Worm (Caenorhabditis elegans): ENCODE results near the gene ZK377.15.
A peak's percentile ranks its signal among the peaks of the same experiment; 100 is the strongest.

ce11 chrX:3506556-3506955 is 40.9 kb upstream of the ZK377.15 start:
- TF ChIP-seq jun-1 (tag; optimal IDR thresholded peaks at IDR 0.05): no peak
- TF ChIP-seq snpc-4 (tag; optimal IDR thresholded peaks at IDR 0.05): no peak
- peak in 1 of 2 experiments; percentile 74 for TF ChIP-seq unc-62 (GFP tag; optimal IDR thresholded peaks at IDR 0.05 in 1 of 2)
- no peak for TF ChIP-seq unc-62 (tag; optimal IDR thresholded peaks at IDR 0.05)

All from whole organism, L4 larva.